Worm (Caenorhabditis elegans) whole organism, late embryonic: ENCODE data around the gene Y54G2A.37.

ENCODE experiments used
- C08G9.2 ChIP-seq: sonication (generic microtip); optimal IDR thresholded peaks from 2 replicates; lab custom pipeline; 2016; ENCODE audit warnings: mild to moderate bottlenecking, missing genetic modification characterization, moderate library complexity, missing compliant biosample characterization
- K02D7.2 ChIP-seq: sonication (generic microtip); optimal IDR thresholded peaks from 2 replicates; lab custom pipeline; 2017; ENCODE audit warnings: mild to moderate bottlenecking, missing genetic modification characterization, missing compliant biosample characterization
- T23F11.4 ChIP-seq: fragments of 200-800 bp; sonication (Bioruptor generic); optimal IDR thresholded peaks from 2 replicates; lab custom pipeline; 2018; ENCODE audit warnings: mild to moderate bottlenecking, missing genetic modification characterization, missing compliant biosample characterization
- Y22D7AL.16 ChIP-seq: sonication (generic microtip); optimal IDR thresholded peaks from 2 replicates; lab custom pipeline; 2016; ENCODE audit warnings: missing genetic modification characterization, missing compliant biosample characterization
- ama-1 ChIP-seq: fragments of 150-350 bp; optimal IDR thresholded peaks from 2 replicates; lab custom pipeline; 2014
- ceh-14 ChIP-seq: sonication (generic microtip); optimal IDR thresholded peaks from 2 replicates; lab custom pipeline; 2016; ENCODE audit warnings: missing genotype, missing genetic modification characterization, missing compliant biosample characterization
- ceh-19 ChIP-seq: fragments of 200-800 bp; sonication (Bioruptor generic); optimal IDR thresholded peaks from 2 replicates; lab custom pipeline; 2018; ENCODE audit warnings: mild to moderate bottlenecking, missing genetic modification characterization, missing compliant biosample characterization
- ceh-22 ChIP-seq: sonication (generic microtip); optimal IDR thresholded peaks from 2 replicates; lab custom pipeline; 2017; ENCODE audit warnings: missing biosample characterization, missing genetic modification characterization
- ceh-24 ChIP-seq: sonication (generic microtip); optimal IDR thresholded peaks from 2 replicates; lab custom pipeline; 2016; ENCODE audit warnings: mild to moderate bottlenecking, missing genetic modification characterization, missing compliant biosample characterization
- ceh-34 ChIP-seq: sonication (generic microtip); optimal IDR thresholded peaks from 2 replicates; lab custom pipeline; 2016; ENCODE audit warnings: mild to moderate bottlenecking, missing genetic modification characterization, missing compliant biosample characterization
- ceh-45 ChIP-seq: fragments of 200-800 bp; sonication (Bioruptor generic); IDR thresholded peaks from 2 replicates; pipeline ENCODE4 v1.3.6; 2022; ENCODE audit warnings: missing genetic modification reagents, missing genetic modification characterization, missing compliant biosample characterization
- ceh-9 ChIP-seq: sonication (generic microtip); optimal IDR thresholded peaks from 2 replicates; lab custom pipeline; 2016; ENCODE audit warnings: mild to moderate bottlenecking, missing genetic modification characterization, inconsistent platforms, missing compliant biosample characterization
- dmd-4 ChIP-seq: sonication (generic microtip); optimal IDR thresholded peaks from 2 replicates; lab custom pipeline; 2016; ENCODE audit warnings: borderline replicate concordance, missing genetic modification characterization, missing compliant biosample characterization
- dve-1 ChIP-seq: sonication (generic microtip); optimal IDR thresholded peaks from 2 replicates; lab custom pipeline; 2017; ENCODE audit warnings: antibody characterized with exemption, mild to moderate bottlenecking, missing genetic modification characterization, missing compliant biosample characterization
- eyg-1 ChIP-seq: sonication (generic microtip); optimal IDR thresholded peaks from 2 replicates; lab custom pipeline; 2016; ENCODE audit warnings: missing genotype, missing genetic modification characterization, missing compliant biosample characterization
- hlh-30 ChIP-seq: sonication (generic microtip); optimal IDR thresholded peaks from 2 replicates; lab custom pipeline; 2017; ENCODE audit warnings: antibody characterized with exemption, missing genetic modification characterization, missing compliant biosample characterization; ENCODE audit not compliant: insufficient read depth
- hlh-6 ChIP-seq: sonication (generic microtip); optimal IDR thresholded peaks from 2 replicates; lab custom pipeline; 2016; ENCODE audit warnings: missing genotype, missing genetic modification characterization, missing compliant biosample characterization
- hlh-8 ChIP-seq: sonication (generic microtip); optimal IDR thresholded peaks from 2 replicates; lab custom pipeline; 2016; ENCODE audit warnings: missing genotype, missing genetic modification characterization, missing compliant biosample characterization
- lin-11 ChIP-seq: fragments of 200-800 bp; sonication (Bioruptor generic); optimal IDR thresholded peaks from 2 replicates; lab custom pipeline; 2018; ENCODE audit warnings: mild to moderate bottlenecking, missing genetic modification characterization, missing compliant biosample characterization
- mec-3 ChIP-seq: sonication (generic microtip); optimal IDR thresholded peaks from 2 replicates; lab custom pipeline; 2016; ENCODE audit warnings: borderline replicate concordance, missing genetic modification characterization, missing compliant biosample characterization
- nhr-11 ChIP-seq: fragments of 150-350 bp; optimal IDR thresholded peaks from 2 replicates; lab custom pipeline; 2014; ENCODE audit warnings: missing biosample characterization, missing genetic modification characterization
- odd-2 ChIP-seq: sonication (generic microtip); optimal IDR thresholded peaks from 2 replicates; lab custom pipeline; 2017; ENCODE audit warnings: antibody characterized with exemption, mild to moderate bottlenecking, missing genetic modification characterization, missing compliant biosample characterization
- pag-3 ChIP-seq: sonication (generic microtip); optimal IDR thresholded peaks from 2 replicates; lab custom pipeline; 2016; ENCODE audit warnings: missing compliant biosample characterization, missing genetic modification characterization, borderline replicate concordance
- pha-2 ChIP-seq: sonication (generic microtip); optimal IDR thresholded peaks from 2 replicates; lab custom pipeline; 2017; ENCODE audit warnings: mild to moderate bottlenecking, missing genetic modification characterization, missing compliant biosample characterization
- pha-4 ChIP-seq: fragments of 150-350 bp; optimal IDR thresholded peaks from 2 replicates; lab custom pipeline; 2018; ENCODE audit warnings: missing biosample characterization, missing genetic modification reagents, missing genetic modification characterization
- pqm-1 ChIP-seq: sonication (generic microtip); optimal IDR thresholded peaks from 2 replicates; lab custom pipeline; 2016; ENCODE audit warnings: missing genetic modification characterization, missing compliant biosample characterization
- pros-1 ChIP-seq: fragments of 150-350 bp; optimal IDR thresholded peaks from 2 replicates; lab custom pipeline; 2014; ENCODE audit warnings: missing biosample characterization, missing genetic modification reagents, missing genetic modification characterization
- sox-2 ChIP-seq: fragments of 200-800 bp; sonication (Bioruptor generic); IDR thresholded peaks from 2 replicates; pipeline ENCODE4 v1.3.6; 2022; ENCODE audit warnings: missing genetic modification reagents, missing genetic modification characterization, missing compliant biosample characterization
- tbx-7 ChIP-seq: sonication (generic microtip); optimal IDR thresholded peaks from 2 replicates; lab custom pipeline; 2016; ENCODE audit warnings: missing genotype, missing genetic modification characterization, missing compliant biosample characterization
- ttx-3 ChIP-seq: sonication (generic microtip); optimal IDR thresholded peaks from 2 replicates; lab custom pipeline; 2016; ENCODE audit warnings: missing genetic modification reagents, missing genetic modification characterization, missing compliant biosample characterization
- unc-3 ChIP-seq, 2 experiments: fragments of 200-800 bp in 1 of 2; sonication (Bioruptor generic) in 1 of 2; sonication (generic microtip) in 1 of 2; conservative IDR thresholded peaks in 1 of 2; optimal IDR thresholded peaks in 1 of 2; 2 replicates each; pipeline versions ENCODE4 v1.3.6 to Lab custom; 2016 to 2022; ENCODE audit warnings: missing compliant biosample characterization in 2 of 2, missing genetic modification characterization in 2 of 2, missing genetic modification reagents in 1 of 2
- unc-42 ChIP-seq: sonication (generic microtip); optimal IDR thresholded peaks from 2 replicates; lab custom pipeline; 2016; ENCODE audit warnings: missing genotype, missing genetic modification characterization, missing compliant biosample characterization
- unc-55 ChIP-seq: sonication (generic microtip); optimal IDR thresholded peaks from 2 replicates; lab custom pipeline; 2017; ENCODE audit warnings: missing biosample characterization, missing genetic modification reagents, missing genetic modification characterization
- unc-86 ChIP-seq: sonication (generic microtip); optimal IDR thresholded peaks from 2 replicates; lab custom pipeline; 2016; ENCODE audit warnings: missing genetic modification characterization, missing compliant biosample characterization
- zip-5 ChIP-seq: sonication (generic microtip); optimal IDR thresholded peaks from 2 replicates; lab custom pipeline; 2016; ENCODE audit warnings: missing genetic modification characterization, missing compliant biosample characterization
- ztf-16 ChIP-seq: sonication (generic microtip); optimal IDR thresholded peaks from 2 replicates; lab custom pipeline; 2017; ENCODE audit warnings: missing genetic modification characterization, missing compliant biosample characterization

Y54G2A.37 gene

DNA sequence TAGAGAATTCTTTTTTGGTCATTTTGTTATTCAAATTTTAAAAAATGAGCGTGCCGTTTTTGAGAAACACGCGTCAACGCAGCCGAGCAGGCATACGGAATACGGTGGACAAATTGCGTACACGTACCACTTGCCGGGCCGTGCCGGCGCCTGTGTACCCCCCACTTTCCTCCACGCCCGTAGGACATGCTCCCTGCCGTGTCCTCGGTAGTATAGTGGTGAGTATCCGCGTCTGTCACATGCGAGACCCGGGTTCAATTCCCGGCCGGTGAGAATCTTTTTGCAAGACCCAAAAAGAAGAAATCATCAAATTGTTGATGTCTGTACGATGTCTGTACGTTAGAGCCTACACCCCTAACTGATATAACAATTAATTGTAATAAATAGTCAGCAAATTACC is 12.4 kb upstream of the Y54G2A.37 start:
- TF ChIP-seq ceh-22 (tag; lab: Kevin White, UChicago), result no peak
- TF ChIP-seq ttx-3 (tag; lab: Kevin White, UChicago), result no peak
- TF ChIP-seq pros-1 (tag; lab: Kevin White, UChicago), result no peak
- TF ChIP-seq lin-11 (tag; lab: Kevin White, UChicago), result no peak
- no peak for TF ChIP-seq eyg-1 (tag; lab: Kevin White, UChicago)
- TF ChIP-seq pqm-1 (tag; lab: Kevin White, UChicago), result no peak
- TF ChIP-seq ceh-9 (tag; lab: Kevin White, UChicago), result no peak
- TF ChIP-seq ceh-24 (tag; lab: Kevin White, UChicago), result no peak
- no peak for TF ChIP-seq dmd-4 (tag; lab: Kevin White, UChicago)
- no peak for TF ChIP-seq tbx-7 (tag; lab: Kevin White, UChicago)
- no peak for TF ChIP-seq ceh-34 (tag; lab: Kevin White, UChicago)
- no peak for TF ChIP-seq Y22D7AL.16
- no peak for TF ChIP-seq pha-4 (tag; lab: Kevin White, UChicago)
- no peak for TF ChIP-seq sox-2 (GFP tag; lab: Robert Waterston, UW)

- TF ChIP-seq dve-1 (no peak), ceh-22 (tag; lab: Kevin White, UChicago) (no peak), Y22D7AL.16 (no peak)
These were observed 11.3 kb upstream of the Y54G2A.37 start, which contains the start of gene Y54G2A.76 for ce11 chrIV:2809208-2809607. Gene Y54G2A.76 (plus strand): TSS chrIV:2809410.

ce11 chrIV:2817038-2817437 is 3.5 kb upstream of the Y54G2A.37 start:
- no peak for TF ChIP-seq pqm-1 (tag; lab: Kevin White, UChicago)
- TF ChIP-seq C08G9.2 (tag; lab: Kevin White, UChicago), result no peak
- TF ChIP-seq lin-11 (tag; lab: Kevin White, UChicago), result no peak
- no peak for TF ChIP-seq mec-3 (tag; lab: Kevin White, UChicago)
- no peak for TF ChIP-seq unc-42
- no peak for TF ChIP-seq odd-2 (tag; lab: Kevin White, UChicago)
- TF ChIP-seq T23F11.4 (GFP tag; lab: Kevin White, UChicago), result no peak
- no peak for TF ChIP-seq ztf-16 (tag; lab: Kevin White, UChicago)
- no peak for TF ChIP-seq ama-1 (lab: Kevin White, UChicago)
- no peak for TF ChIP-seq unc-55 (GFP tag; lab: Kevin White, UChicago)
- TF ChIP-seq nhr-11 (tag; lab: Kevin White, UChicago), result no peak
- TF ChIP-seq pag-3, result no peak
- no peak for TF ChIP-seq sox-2 (GFP tag; lab: Robert Waterston, UW)
- TF ChIP-seq pha-2 (tag; lab: Kevin White, UChicago), result no peak
- TF ChIP-seq dve-1, result no peak
- TF ChIP-seq ceh-19 (GFP tag; lab: Kevin White, UChicago), result no peak
- TF ChIP-seq unc-3 (GFP tag; conservative IDR thresholded peaks at IDR 0.05; lab: Robert Waterston, UW), result no peak
- TF ChIP-seq unc-3 (tag; optimal IDR thresholded peaks at IDR 0.05; lab: Kevin White, UChicago), result no peak
- TF ChIP-seq K02D7.2, result no peak
- TF ChIP-seq hlh-6, result no peak
- TF ChIP-seq hlh-8 (tag; lab: Kevin White, UChicago), result no peak
- TF ChIP-seq, all 69 proteins: peak for 0

DNA sequence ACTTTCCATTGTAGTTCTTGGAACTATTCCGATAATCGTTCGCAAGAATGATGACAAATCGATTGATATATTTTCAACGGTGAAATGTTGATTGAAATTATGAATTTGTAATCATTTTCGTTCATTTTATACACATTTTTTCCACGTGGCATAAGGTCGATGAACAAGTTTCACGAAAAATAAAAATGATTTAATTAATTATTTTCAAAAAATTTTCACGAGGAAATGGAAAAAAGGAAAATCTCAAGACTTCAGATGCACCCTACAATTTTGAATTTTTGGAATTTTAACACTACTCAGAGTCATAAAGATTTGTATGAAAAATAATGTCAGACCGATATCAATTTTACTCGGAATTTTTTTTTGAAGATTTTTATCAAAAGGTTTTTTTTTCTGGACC is 875 bp upstream of the Y54G2A.37 start, which contains the start of gene Y54G2A.13:
Y54G2A.13 (minus strand) TSS at position 101 of the 400 bp plus-strand sequence.
- no peak for TF ChIP-seq ceh-45 (GFP tag; lab: Robert Waterston, UW)
- no peak for TF ChIP-seq ceh-22 (tag; lab: Kevin White, UChicago)
- TF ChIP-seq zip-5 (tag; lab: Kevin White, UChicago), result no peak
- no peak for TF ChIP-seq eyg-1 (tag; lab: Kevin White, UChicago)
- TF ChIP-seq K02D7.2, result no peak
- no peak for TF ChIP-seq unc-86
- no peak for TF ChIP-seq hlh-30 (tag; lab: Kevin White, UChicago)
- TF ChIP-seq ceh-14 (tag; lab: Kevin White, UChicago), result no peak
